Fruit fly (Drosophila melanogaster): ENCODE data around the gene CG8010.

Gene CG8010

DNA sequence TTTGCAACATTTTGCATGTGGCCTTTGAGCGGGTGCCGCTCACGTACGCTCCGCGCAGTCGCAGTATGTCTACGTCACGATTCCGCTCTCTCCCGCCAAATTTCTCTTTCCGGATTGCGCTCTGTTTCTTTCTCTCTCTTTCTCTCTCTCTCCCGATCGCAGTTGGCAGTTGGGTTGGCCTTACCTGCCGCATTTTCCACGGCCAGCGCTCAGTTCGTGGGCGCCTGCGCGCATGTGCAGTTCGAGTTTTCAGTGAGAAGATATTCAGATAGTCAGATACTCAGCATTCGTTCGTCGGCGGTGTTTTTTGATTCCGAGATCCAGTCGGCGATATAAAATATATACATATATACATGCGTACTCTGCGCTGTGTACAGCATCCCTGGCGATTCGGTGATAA lies 48.3 kb downstream of the CG8010 start, which contains the start of gene CG7884 (continued):
- TF ChIP-seq CG30403 (GFP tag; optimal IDR thresholded peaks at IDR 0.05) (no peak), jumu (GFP tag; optimal IDR thresholded peaks at IDR 0.05) (no peak), Blimp-1 (GFP tag; optimal IDR thresholded peaks at IDR 0.05) (peak; percentile 14), Dll (GFP tag; IDR thresholded peaks at IDR 0.05; ENCODE audit: partially characterized antibody) (peak; percentile 43; the same call in 1 of the 4 replicates), lilli (GFP tag; optimal IDR thresholded peaks at IDR 0.05) (no peak), CG16779 (GFP tag; IDR thresholded peaks at IDR 0.05) (no peak), CG10267 (tag; optimal IDR thresholded peaks at IDR 0.05) (no peak), Lhr (GFP tag; optimal IDR thresholded peaks at IDR 0.05) (no peak), rib (GFP tag; IDR thresholded peaks at IDR 0.05) (no peak), CG13424 (tag; optimal IDR thresholded peaks at IDR 0.05) (no peak), ac (GFP tag; optimal IDR thresholded peaks at IDR 0.05) (no peak), CG15479 (GFP tag; optimal IDR thresholded peaks at IDR 0.05) (peak; percentile 96), ara (GFP tag; IDR thresholded peaks at IDR 0.05) (0 out of 2 replicates have a peak, but pooled peaks have one; percentile 14), CG3163 (GFP tag; optimal IDR thresholded peaks at IDR 0.05) (no peak), chif (GFP tag; optimal IDR thresholded peaks at IDR 0.05) (no peak), stwl (tag; optimal IDR thresholded peaks at IDR 0.05) (no peak), CG12104 (GFP tag; optimal IDR thresholded peaks at IDR 0.05) (no peak), Optix (GFP tag; IDR thresholded peaks at IDR 0.05) (0 out of 3 replicates have a peak, but pooled peaks have one; percentile 12), mam (GFP tag; optimal IDR thresholded peaks at IDR 0.05) (no peak), CG8290 (GFP tag; optimal IDR thresholded peaks at IDR 0.05) (no peak), CG8290 (tag; optimal IDR thresholded peaks at IDR 0.05) (no peak), CG6813 (GFP tag; optimal IDR thresholded peaks at IDR 0.05) (no peak), Poxn (GFP tag; IDR thresholded peaks at IDR 0.05) (no peak), Ets97D (GFP tag; optimal IDR thresholded peaks at IDR 0.05) (no peak), CG43689 (GFP tag; IDR thresholded peaks at IDR 0.05) (no peak), sc (optimal IDR thresholded peaks at IDR 0.05) (no peak), sc (GFP tag; optimal IDR thresholded peaks at IDR 0.05) (no peak), Bgb (GFP tag; IDR thresholded peaks at IDR 0.05; ENCODE audit: partially characterized antibody) (no peak), CG1832 (GFP tag; optimal IDR thresholded peaks at IDR 0.05) (peak; percentile 40), grn (GFP tag; optimal IDR thresholded peaks at IDR 0.05) (peak; percentile 49), CG10565 (GFP tag; optimal IDR thresholded peaks at IDR 0.05) (no peak), tup (GFP tag; optimal IDR thresholded peaks at IDR 0.05) (no peak), CG8359 (GFP tag; optimal IDR thresholded peaks at IDR 0.05; ENCODE audit: borderline replicate concordance) (no peak), pros (GFP tag; optimal IDR thresholded peaks at IDR 0.05) (no peak), Drgx (GFP tag; IDR thresholded peaks at IDR 0.05) (0 out of 2 replicates have a peak, but pooled peaks have one; percentile 13), CG13287 (GFP tag; IDR thresholded peaks at IDR 0.05; ENCODE audit: partially characterized antibody) (no peak), CG3407 (GFP tag; optimal IDR thresholded peaks at IDR 0.05) (no peak), CG11093 (GFP tag; IDR thresholded peaks at IDR 0.05) (no peak), CG8765 (GFP tag; IDR thresholded peaks at IDR 0.05) (no peak), CG34422 (GFP tag; IDR thresholded peaks at IDR 0.05) (0 out of 3 replicates have a peak, but pooled peaks have one; percentile 56), crp (GFP tag; optimal IDR thresholded peaks at IDR 0.05) (no peak), Doc2 (GFP tag; IDR thresholded peaks at IDR 0.05) (no peak), otp (GFP tag; IDR thresholded peaks at IDR 0.05) (no peak), NC2α (GFP tag; optimal IDR thresholded peaks at IDR 0.05) (no peak), zfh1 (GFP tag; IDR thresholded peaks at IDR 0.05) (0 out of 3 replicates have a peak, but pooled peaks have one; percentile 38), bbx (GFP tag; IDR thresholded peaks at IDR 0.05; ENCODE audit: partially characterized antibody) (no peak), luna (GFP tag; optimal IDR thresholded peaks at IDR 0.05) (no peak), seq (GFP tag; IDR thresholded peaks at IDR 0.05) (no peak), D19A (tag; optimal IDR thresholded peaks at IDR 0.05) (no peak), CG4707 (GFP tag; optimal IDR thresholded peaks at IDR 0.05) (no peak), CG7963 (GFP tag; IDR thresholded peaks at IDR 0.05; ENCODE audit: partially characterized antibody) (0 out of 3 replicates have a peak, but pooled peaks have one; percentile 5)
